Worm (Caenorhabditis elegans) whole organism, L4 larva: ENCODE results near the gene tag-77.

Experiments used
- D1046.2 ChIP-seq: fragments of 200-800 bp; sonication (Bioruptor generic); IDR thresholded peaks from 2 replicates; pipeline ENCODE4 v1.3.6; 2022; ENCODE audit warnings: missing genetic modification characterization, missing compliant biosample characterization
- R02D3.7 ChIP-seq: fragments of 150-350 bp; sonication (generic microtip); optimal IDR thresholded peaks from 3 replicates; lab custom pipeline; 2014; ENCODE audit warnings: missing biosample characterization, missing genetic modification characterization
- T20F7.1 ChIP-seq: fragments of 200-800 bp; sonication (Bioruptor generic); optimal IDR thresholded peaks from 2 replicates; lab custom pipeline; 2018; ENCODE audit warnings: mild to moderate bottlenecking, missing genetic modification characterization, missing compliant biosample characterization
- Y105C5A.15 ChIP-seq: fragments of 200-800 bp; sonication (Bioruptor generic); IDR thresholded peaks from 2 replicates; pipeline ENCODE4 v1.3.6; 2022; ENCODE audit warnings: missing genetic modification characterization, missing compliant biosample characterization
- Y48G9A.11 ChIP-seq: fragments of 200-800 bp; sonication (Bioruptor generic); IDR thresholded peaks from 2 replicates; pipeline ENCODE4 v1.3.6; 2022; ENCODE audit warnings: missing genetic modification reagents, missing genetic modification characterization, missing compliant biosample characterization
- aly-2 ChIP-seq: sonication (generic microtip); optimal IDR thresholded peaks from 2 replicates; lab custom pipeline; 2018; ENCODE audit warnings: missing biosample characterization, missing genetic modification characterization
- ceh-20 ChIP-seq: fragments of 200-800 bp; sonication (Bioruptor generic); IDR thresholded peaks from 2 replicates; pipeline ENCODE4 v1.3.6; 2022; ENCODE audit warnings: missing genetic modification reagents, missing genetic modification characterization, missing compliant biosample characterization
- ceh-44 ChIP-seq: fragments of 200-800 bp; sonication (Bioruptor generic); IDR thresholded peaks from 2 replicates; pipeline ENCODE4 v1.3.6; 2022; ENCODE audit warnings: missing genetic modification reagents, missing genetic modification characterization, missing compliant biosample characterization
- ceh-82 ChIP-seq: sonication (generic microtip); optimal IDR thresholded peaks from 2 replicates; lab custom pipeline; 2017; ENCODE audit warnings: missing biosample characterization, missing genetic modification characterization
- ces-1 ChIP-seq: fragments of 150-350 bp; sonication (generic microtip); optimal IDR thresholded peaks from 4 replicates; lab custom pipeline; 2014; ENCODE audit warnings: missing biosample characterization, missing genetic modification reagents, missing genetic modification characterization
- ctbp-1 ChIP-seq: fragments of 200-800 bp; sonication (Bioruptor generic); IDR thresholded peaks from 2 replicates; pipeline ENCODE4 v1.3.6; 2022; ENCODE audit warnings: missing genetic modification reagents, missing genetic modification characterization, missing compliant biosample characterization
- daf-12 ChIP-seq: fragments of 150-350 bp; optimal IDR thresholded peaks from 2 replicates; lab custom pipeline; 2014; ENCODE audit warnings: missing biosample characterization, missing genetic modification reagents, missing genetic modification characterization
- daf-19 ChIP-seq: fragments of 200-800 bp; sonication (Bioruptor generic); conservative IDR thresholded peaks from 2 replicates; pipeline ENCODE4 v1.3.6; 2022; ENCODE audit warnings: missing genetic modification characterization, missing compliant biosample characterization
- dpl-1 ChIP-seq: fragments of 150-350 bp; optimal IDR thresholded peaks from 2 replicates; lab custom pipeline; 2014; ENCODE audit warnings: missing biosample characterization, missing genetic modification reagents, missing genetic modification characterization
- fkh-10 ChIP-seq: fragments of 150-350 bp; optimal IDR thresholded peaks from 2 replicates; lab custom pipeline; 2014; ENCODE audit warnings: missing biosample characterization, missing genetic modification reagents, missing genetic modification characterization
- fos-1 ChIP-seq: fragments of 150-350 bp; optimal IDR thresholded peaks from 2 replicates; lab custom pipeline; 2014; ENCODE audit warnings: missing biosample characterization, missing genetic modification characterization
- hlh-30 ChIP-seq: sonication (generic microtip); optimal IDR thresholded peaks from 2 replicates; lab custom pipeline; 2017; ENCODE audit warnings: antibody characterized with exemption, mild to moderate bottlenecking, missing genetic modification characterization, missing compliant biosample characterization; ENCODE audit not compliant: insufficient read depth
- hmg-1.1 ChIP-seq: fragments of 200-800 bp; sonication (Bioruptor generic); IDR thresholded peaks from 2 replicates; pipeline ENCODE4 v1.3.6; 2022; ENCODE audit warnings: missing genetic modification reagents, missing genetic modification characterization, missing compliant biosample characterization
- lin-13 ChIP-seq: fragments of 150-350 bp; optimal IDR thresholded peaks from 2 replicates; lab custom pipeline; 2014; ENCODE audit warnings: missing biosample characterization, missing genetic modification reagents, missing genetic modification characterization
- lin-39 ChIP-seq: fragments of 150-350 bp; optimal IDR thresholded peaks from 2 replicates; lab custom pipeline; 2014; ENCODE audit warnings: missing biosample characterization, missing genetic modification reagents, missing genetic modification characterization
- madf-9 ChIP-seq: fragments of 200-800 bp; sonication (Bioruptor generic); conservative IDR thresholded peaks from 2 replicates; pipeline ENCODE4 v1.3.6; 2022; ENCODE audit warnings: missing genetic modification reagents, missing genetic modification characterization, missing compliant biosample characterization
- mdl-1 ChIP-seq, 2 experiments: fragments of 150-350 bp in 1 of 2; sonication (generic microtip) in 1 of 2; optimal IDR thresholded peaks; 2 replicates each; lab custom pipeline; 2014 to 2017; ENCODE audit warnings: missing biosample characterization in 2 of 2, missing genetic modification characterization in 2 of 2
- mdt-29 ChIP-seq: fragments of 200-800 bp; sonication (Bioruptor generic); IDR thresholded peaks from 2 replicates; pipeline ENCODE4 v1.3.6; 2022; ENCODE audit warnings: missing genetic modification reagents, missing genetic modification characterization, missing compliant biosample characterization
- mes-2 ChIP-seq: sonication (generic microtip); optimal IDR thresholded peaks from 2 replicates; lab custom pipeline; 2016; ENCODE audit warnings: missing genotype, mild to moderate bottlenecking, missing genetic modification characterization, missing compliant biosample characterization; ENCODE audit not compliant: poor library complexity, severe bottlenecking
- mxl-2 ChIP-seq: fragments of 200-800 bp; sonication (Bioruptor generic); conservative IDR thresholded peaks from 2 replicates; pipeline ENCODE4 v1.3.6; 2022; ENCODE audit warnings: missing genetic modification reagents, missing genetic modification characterization, missing compliant biosample characterization
- mxl-3 ChIP-seq: fragments of 200-800 bp; sonication (Bioruptor generic); optimal IDR thresholded peaks from 2 replicates; lab custom pipeline; 2018; ENCODE audit warnings: mild to moderate bottlenecking, missing genetic modification characterization, missing compliant biosample characterization
- nhr-102 ChIP-seq: sonication (generic microtip); optimal IDR thresholded peaks from 2 replicates; lab custom pipeline; 2016; ENCODE audit warnings: mild to moderate bottlenecking, missing genetic modification characterization, moderate library complexity, missing compliant biosample characterization
- nhr-111 ChIP-seq: fragments of 200-800 bp; sonication (Bioruptor generic); optimal IDR thresholded peaks from 2 replicates; lab custom pipeline; 2018; ENCODE audit warnings: mild to moderate bottlenecking, missing genetic modification characterization, missing compliant biosample characterization
- nhr-237 ChIP-seq: sonication (generic microtip); optimal IDR thresholded peaks from 2 replicates; lab custom pipeline; 2017; ENCODE audit warnings: missing biosample characterization, missing genetic modification characterization
- nhr-25 ChIP-seq: sonication (generic microtip); optimal IDR thresholded peaks from 2 replicates; lab custom pipeline; 2017; ENCODE audit warnings: missing genetic modification characterization, mild to moderate bottlenecking, missing compliant biosample characterization, antibody characterized with exemption, moderate library complexity, borderline replicate concordance; ENCODE audit not compliant: insufficient read depth
- nhr-41 ChIP-seq: fragments of 200-800 bp; sonication (Bioruptor generic); IDR thresholded peaks from 2 replicates; pipeline ENCODE4 v1.3.6; 2022; ENCODE audit warnings: missing genetic modification reagents, missing genetic modification characterization, missing compliant biosample characterization
- nhr-42 ChIP-seq: fragments of 200-800 bp; sonication (Bioruptor generic); IDR thresholded peaks from 2 replicates; pipeline ENCODE4 v1.3.6; 2022; ENCODE audit warnings: missing genetic modification characterization, missing compliant biosample characterization
- nhr-6 ChIP-seq: fragments of 150-350 bp; optimal IDR thresholded peaks from 2 replicates; lab custom pipeline; 2014; ENCODE audit warnings: missing biosample characterization, missing genetic modification characterization
- nhr-76 ChIP-seq: fragments of 150-350 bp; optimal IDR thresholded peaks from 2 replicates; lab custom pipeline; 2014; ENCODE audit warnings: missing biosample characterization, missing genetic modification characterization
- nhr-77 ChIP-seq: fragments of 150-350 bp; optimal IDR thresholded peaks from 2 replicates; lab custom pipeline; 2014; ENCODE audit warnings: missing biosample characterization, missing genetic modification characterization
- pha-4 ChIP-seq, 2 experiments: fragments of 150-350 bp in 1 of 2; fragments of 200-800 bp in 1 of 2; sonication (Bioruptor generic) in 1 of 2; IDR thresholded peaks in 1 of 2; optimal IDR thresholded peaks in 1 of 2; 2 replicates each; pipeline versions ENCODE4 v1.3.6 to Lab custom; 2014 to 2022; ENCODE audit warnings: missing genetic modification characterization in 2 of 2, missing genetic modification reagents in 2 of 2, missing biosample characterization in 1 of 2, missing compliant biosample characterization in 1 of 2
- pqm-1 ChIP-seq: sonication (generic microtip); optimal IDR thresholded peaks from 2 replicates; lab custom pipeline; 2017; ENCODE audit warnings: missing biosample characterization, missing genetic modification characterization
- sdz-12 ChIP-seq: fragments of 200-800 bp; sonication (Bioruptor generic); optimal IDR thresholded peaks from 2 replicates; lab custom pipeline; 2018; ENCODE audit warnings: mild to moderate bottlenecking, missing genetic modification characterization, missing compliant biosample characterization
- set-16 ChIP-seq: fragments of 200-800 bp; sonication (Bioruptor generic); IDR thresholded peaks from 2 replicates; pipeline ENCODE4 v1.3.6; 2022; ENCODE audit warnings: missing genetic modification reagents, missing genetic modification characterization, missing compliant biosample characterization
- skn-1 ChIP-seq: fragments of 150-350 bp; optimal IDR thresholded peaks from 2 replicates; lab custom pipeline; 2014; ENCODE audit warnings: missing biosample characterization, missing genetic modification characterization
- snpc-1.2 ChIP-seq: fragments of 200-800 bp; sonication (Bioruptor generic); IDR thresholded peaks from 2 replicates; pipeline ENCODE4 v1.3.6; 2022; ENCODE audit warnings: missing genetic modification reagents, missing genetic modification characterization, missing compliant biosample characterization
- snpc-4 ChIP-seq: fragments of 150-350 bp; optimal IDR thresholded peaks from 2 replicates; lab custom pipeline; 2014; ENCODE audit warnings: missing biosample characterization, missing genetic modification characterization
- spr-1 ChIP-seq: sonication (generic microtip); optimal IDR thresholded peaks from 2 replicates; lab custom pipeline; 2016; ENCODE audit warnings: mild to moderate bottlenecking, missing genetic modification characterization, missing compliant biosample characterization
- unc-39 ChIP-seq: sonication (generic microtip); optimal IDR thresholded peaks from 2 replicates; lab custom pipeline; 2017; ENCODE audit warnings: missing biosample characterization, missing genetic modification characterization
- unc-62 ChIP-seq, 3 experiments: fragments of 150-350 bp in 1 of 3; sonication (generic microtip); optimal IDR thresholded peaks in 2 of 3; peaks in 1 of 3; 1 replicate in 1 of 3; 2 replicates in 2 of 3; lab custom pipeline; 2014 to 2017; ENCODE audit warnings: missing biosample characterization in 3 of 3, missing genetic modification characterization in 3 of 3, missing genetic modification reagents in 3 of 3, missing genotype in 1 of 3
- zfp-2 ChIP-seq: sonication (generic microtip); optimal IDR thresholded peaks from 2 replicates; lab custom pipeline; 2016; ENCODE audit warnings: mild to moderate bottlenecking, missing genetic modification characterization, missing compliant biosample characterization
- zfp-3 ChIP-seq: fragments of 200-800 bp; sonication (Bioruptor generic); conservative IDR thresholded peaks from 2 replicates; pipeline ENCODE4 v1.3.6; 2022; ENCODE audit warnings: missing genetic modification reagents, missing genetic modification characterization, missing compliant biosample characterization
- zip-11 ChIP-seq: fragments of 200-800 bp; sonication (Bioruptor generic); IDR thresholded peaks from 2 replicates; pipeline ENCODE4 v1.3.6; 2022; ENCODE audit warnings: missing genetic modification characterization, missing compliant biosample characterization
- zip-2 ChIP-seq: fragments of 150-350 bp; optimal IDR thresholded peaks from 2 replicates; lab custom pipeline; 2014; ENCODE audit warnings: missing biosample characterization, missing genetic modification characterization
- ztf-7 ChIP-seq: fragments of 150-350 bp; optimal IDR thresholded peaks from 2 replicates; lab custom pipeline; 2014; ENCODE audit warnings: missing biosample characterization, missing genetic modification characterization

tag-77 gene

DNA sequence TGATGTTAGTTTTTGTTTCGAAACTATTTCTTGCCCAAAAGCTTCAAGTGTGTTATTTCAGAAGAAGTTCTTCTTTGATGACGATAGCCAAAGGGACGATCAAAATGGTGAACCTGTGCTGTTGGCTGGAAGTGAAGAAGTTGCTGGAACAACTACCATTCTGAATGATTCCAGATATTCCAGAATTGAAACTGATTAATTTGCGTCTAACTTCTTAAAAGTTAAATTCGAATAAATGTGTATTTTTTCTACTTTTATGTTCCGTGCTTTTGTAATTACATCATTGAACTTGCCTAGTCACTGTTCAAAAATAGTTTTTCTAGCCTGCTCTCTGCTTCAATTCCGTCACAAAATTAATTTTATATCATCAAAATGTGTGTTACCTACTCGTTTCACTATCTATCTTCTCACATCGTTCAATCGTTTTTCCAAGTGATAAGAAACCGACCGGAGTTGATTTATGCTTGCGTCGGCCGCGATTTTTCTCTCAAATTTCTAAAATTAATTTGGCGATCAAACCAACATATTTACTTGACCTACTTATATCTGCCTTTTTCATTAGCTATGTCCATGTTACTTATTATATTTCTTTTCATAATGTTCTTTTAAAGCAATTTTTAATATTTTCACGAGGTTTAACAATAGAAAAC, 35.2 kb downstream of the tag-77 start:
- TF ChIP-seq hmg-1.1, result no peak
- TF ChIP-seq ztf-7 (tag; lab: Kevin White, UChicago), result no peak
- no peak for TF ChIP-seq mes-2 (tag; lab: Kevin White, UChicago)
- no peak for TF ChIP-seq Y48G9A.11
- peak; percentile 26 for TF ChIP-seq nhr-77 (tag; lab: Kevin White, UChicago)
- TF ChIP-seq zfp-2 (tag; lab: Kevin White, UChicago), result no peak
- TF ChIP-seq T20F7.1 (GFP tag; lab: Kevin White, UChicago), result no peak
- no peak for TF ChIP-seq nhr-237 (tag; lab: Kevin White, UChicago)
- TF ChIP-seq dpl-1 (GFP tag; lab: Kevin White, UChicago), result no peak
- no peak for TF ChIP-seq ceh-82 (tag; lab: Kevin White, UChicago)
- no peak for TF ChIP-seq nhr-42 (GFP tag; lab: Robert Waterston, UW)
- no peak for TF ChIP-seq lin-13
- no peak for TF ChIP-seq ceh-44
- no peak for TF ChIP-seq mxl-2 (GFP tag; lab: Robert Waterston, UW)
- TF ChIP-seq madf-9, result no peak
- no peak for TF ChIP-seq R02D3.7 (tag; lab: Kevin White, UChicago)
- TF ChIP-seq mdl-1 (tag; optimal IDR thresholded peaks at IDR 0.05; lab: Kevin White, UChicago), result peak in 1 of 2 experiments; percentile 44
- no peak for TF ChIP-seq snpc-4 (tag; lab: Kevin White, UChicago)
- no peak for TF ChIP-seq lin-39 (tag; lab: Kevin White, UChicago)
- TF ChIP-seq mxl-3 (GFP tag; lab: Kevin White, UChicago), result peak; percentile 35
- no peak for TF ChIP-seq daf-19
- no peak for TF ChIP-seq D1046.2 (GFP tag; lab: Robert Waterston, UW)
- no peak for TF ChIP-seq pha-4 (GFP tag; IDR thresholded peaks at IDR 0.05; lab: Robert Waterston, UW)
- no peak for TF ChIP-seq pha-4 (tag; optimal IDR thresholded peaks at IDR 0.05; lab: Kevin White, UChicago)
- no peak for TF ChIP-seq unc-39 (tag; lab: Kevin White, UChicago)
- TF ChIP-seq ces-1 (GFP tag; lab: Kevin White, UChicago), result no peak
- TF ChIP-seq ctbp-1 (GFP tag; lab: Robert Waterston, UW), result no peak
- no peak for TF ChIP-seq set-16 (GFP tag; lab: Robert Waterston, UW)
- TF ChIP-seq sdz-12 (GFP tag; lab: Kevin White, UChicago), result no peak
- no peak for TF ChIP-seq skn-1 (tag; lab: Kevin White, UChicago)
- peak in 1 of 2 experiments; percentile 96 for TF ChIP-seq unc-62 (GFP tag; optimal IDR thresholded peaks at IDR 0.05 in 1 of 2; lab: Kevin White, UChicago)
- no peak for TF ChIP-seq unc-62 (tag; optimal IDR thresholded peaks at IDR 0.05; lab: Kevin White, UChicago)
- no peak for TF ChIP-seq nhr-6 (tag; lab: Kevin White, UChicago)
- no peak for TF ChIP-seq aly-2
- no peak for TF ChIP-seq ceh-20 (GFP tag; lab: Robert Waterston, UW)
- no peak for TF ChIP-seq hlh-30 (tag; lab: Kevin White, UChicago)
- TF ChIP-seq nhr-102 (tag; lab: Kevin White, UChicago), result no peak
- TF ChIP-seq Y105C5A.15, result no peak
- TF ChIP-seq spr-1 (tag; lab: Kevin White, UChicago), result no peak
- no peak for TF ChIP-seq snpc-1.2 (GFP tag; lab: Robert Waterston, UW)
- TF ChIP-seq mdt-29, result no peak
- no peak for TF ChIP-seq nhr-76 (tag; lab: Kevin White, UChicago)
- no peak for TF ChIP-seq nhr-25 (tag; lab: Kevin White, UChicago)
- no peak for TF ChIP-seq nhr-41 (GFP tag; lab: Robert Waterston, UW)
- no peak for TF ChIP-seq fkh-10
- TF ChIP-seq fos-1, result no peak
- TF ChIP-seq nhr-111 (GFP tag; lab: Kevin White, UChicago), result no peak
- no peak for TF ChIP-seq zfp-3 (GFP tag; lab: Robert Waterston, UW)
- TF ChIP-seq zip-11 (GFP tag; lab: Robert Waterston, UW), result no peak
- TF ChIP-seq pqm-1, result peak; percentile 76
- no peak for TF ChIP-seq daf-12
- TF ChIP-seq zip-2, result no peak
